Worm (Caenorhabditis elegans): Measurements from ENCODE around the gene B0361.4.

DNA sequence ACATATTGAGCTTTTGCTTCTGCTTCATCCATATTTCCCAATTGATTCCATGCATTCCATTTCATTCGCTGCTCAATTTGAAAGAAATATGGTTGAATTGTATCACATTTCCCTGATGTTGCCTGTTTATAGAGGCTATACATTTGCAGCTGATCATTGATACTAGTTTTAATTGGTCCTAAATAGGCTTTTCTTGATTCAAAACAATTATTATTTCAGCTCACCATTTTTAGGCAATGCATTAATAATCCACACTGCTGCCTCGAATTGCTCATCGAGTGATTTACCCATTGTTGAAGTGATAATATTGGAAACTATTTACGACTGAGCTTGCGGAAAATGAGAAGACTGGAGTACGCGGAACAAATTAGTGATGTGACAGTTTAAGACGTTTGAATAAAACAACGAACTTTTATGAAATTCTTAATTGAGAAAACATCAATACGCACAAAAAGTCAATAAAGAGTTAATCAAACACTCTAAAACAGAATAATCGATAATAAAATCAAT, 49.9 kb downstream of the B0361.4 start, which contains the start of gene acbp-4:
- TF ChIP-seq ama-1 (optimal IDR thresholded peaks at IDR 0.05) (no peak), tbx-11 (GFP tag; IDR thresholded peaks at IDR 0.05) (no peak), hmg-4 (GFP tag; optimal IDR thresholded peaks at IDR 0.05) (no peak), sea-1 (GFP tag; conservative IDR thresholded peaks at IDR 0.05) (no peak), F13C5.2 (tag; optimal IDR thresholded peaks at IDR 0.05) (no peak), pes-1 (GFP tag; IDR thresholded peaks at IDR 0.05) (no peak), B0310.2 (tag; optimal IDR thresholded peaks at IDR 0.05) (no peak), hnd-1 (tag; optimal IDR thresholded peaks at IDR 0.05) (no peak), hmbx-1 (tag; optimal IDR thresholded peaks at IDR 0.05) (no peak), ceh-13 (GFP tag; optimal IDR thresholded peaks at IDR 0.05) (no peak), tra-4 (tag; optimal IDR thresholded peaks at IDR 0.05) (no peak)
